Worm (Caenorhabditis elegans): ENCODE results near the gene fkh-7.

Gene fkh-7

DNA sequence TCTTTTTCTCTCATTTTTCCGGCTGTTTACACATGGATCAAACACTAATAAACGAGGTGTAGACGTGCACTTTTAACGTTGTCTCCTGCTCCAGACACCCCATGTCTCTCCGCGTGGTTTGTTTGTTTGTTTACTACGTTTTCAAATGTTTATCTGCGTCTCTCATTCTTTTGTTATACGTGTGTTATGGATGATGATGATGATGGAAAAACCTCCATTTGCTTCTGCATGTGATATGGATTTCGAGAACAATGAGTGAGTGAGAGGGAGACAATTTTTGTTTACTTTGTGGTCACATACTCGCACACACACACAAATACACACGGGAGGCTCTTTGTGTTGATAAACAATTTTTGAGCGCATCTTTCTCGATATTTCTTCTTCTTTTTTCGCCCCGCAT is 20.0 kb downstream of the fkh-7 start (continued):
- peak; percentile 92 for TF ChIP-seq nhr-11 (tag; optimal IDR thresholded peaks at IDR 0.05)
- TF ChIP-seq F49E8.2 (tag; optimal IDR thresholded peaks at IDR 0.05; ENCODE audit: borderline replicate concordance), result no peak
- TF ChIP-seq dmd-9 (GFP tag; IDR thresholded peaks at IDR 0.05), result no peak
- no peak for TF ChIP-seq lir-3 (tag; optimal IDR thresholded peaks at IDR 0.05)
- peak; percentile 82 for TF ChIP-seq mep-1 (tag; optimal IDR thresholded peaks at IDR 0.05)
- TF ChIP-seq T20F7.1 (GFP tag; optimal IDR thresholded peaks at IDR 0.05), result peak; percentile 37

DNA sequence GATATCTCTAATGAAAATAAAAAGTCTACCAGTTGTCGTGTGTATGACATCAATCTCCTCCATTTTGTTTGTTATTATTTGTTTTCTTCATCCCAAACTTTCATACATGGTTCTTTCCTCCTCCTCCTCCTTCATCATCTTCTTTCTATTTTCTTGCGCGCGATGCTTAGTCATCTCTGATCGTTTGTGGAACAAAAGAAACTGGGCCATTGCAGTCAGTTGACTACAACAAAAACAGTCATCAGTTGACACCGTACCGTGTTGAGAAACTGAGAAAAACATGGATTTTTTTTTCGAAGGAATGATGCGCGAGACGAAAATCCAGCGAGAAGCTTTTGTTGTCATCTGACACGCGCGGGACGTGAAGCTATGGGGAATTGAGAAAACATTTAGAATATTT is 20.7 kb downstream of the fkh-7 start:
- TF ChIP-seq dve-1 (tag; optimal IDR thresholded peaks at IDR 0.05; ENCODE audit: insufficient read depth) (peak; percentile 54), lim-7 (GFP tag; IDR thresholded peaks at IDR 0.05) (no peak), ama-1 (optimal IDR thresholded peaks at IDR 0.05) (peak; percentile 40), nhr-77 (tag; optimal IDR thresholded peaks at IDR 0.05) (no peak), aha-1 (tag) (no peak), mdt-29 (GFP tag; IDR thresholded peaks at IDR 0.05) (no peak), nhr-28 (tag; optimal IDR thresholded peaks at IDR 0.05) (peak; percentile 71), cey-2 (tag; optimal IDR thresholded peaks at IDR 0.05; ENCODE audit: borderline replicate concordance, insufficient read depth) (peak; percentile 22), dmd-6 (GFP tag; IDR thresholded peaks at IDR 0.05) (peak; percentile 20; the same call in 1 of the 2 replicates), nhr-6 (tag; optimal IDR thresholded peaks at IDR 0.05) (peak; percentile 70), nhr-76 (tag; optimal IDR thresholded peaks at IDR 0.05) (no peak), tag-97 (GFP tag; IDR thresholded peaks at IDR 0.05) (no peak), pha-4 (GFP tag; IDR thresholded peaks at IDR 0.05) (no peak; the same call in 1 of the 2 replicates), pha-4 (tag; optimal IDR thresholded peaks at IDR 0.05) (peak; percentile 30), egl-27 (tag; optimal IDR thresholded peaks at IDR 0.05) (no peak), mdl-1 (tag; optimal IDR thresholded peaks at IDR 0.05) (peak in 1 of 2 experiments; percentile 61), lin-13 (GFP tag; optimal IDR thresholded peaks at IDR 0.05) (no peak), ceh-20 (GFP tag; IDR thresholded peaks at IDR 0.05) (no peak), madf-9 (GFP tag; conservative IDR thresholded peaks at IDR 0.05) (no peak), nhr-25 (tag; optimal IDR thresholded peaks at IDR 0.05; ENCODE audit: borderline replicate concordance, insufficient read depth) (no peak), spr-3 (GFP tag; optimal IDR thresholded peaks at IDR 0.05) (no peak), hlh-11 (tag; optimal IDR thresholded peaks at IDR 0.05) (peak; percentile 71), jun-1 (tag; optimal IDR thresholded peaks at IDR 0.05) (no peak), arid-1 (GFP tag; conservative IDR thresholded peaks at IDR 0.05) (no peak), fos-1 (tag; optimal IDR thresholded peaks at IDR 0.05) (no peak), dmd-9 (GFP tag; IDR thresholded peaks at IDR 0.05) (no peak), skn-1 (tag; optimal IDR thresholded peaks at IDR 0.05) (no peak), hlh-30 (tag; optimal IDR thresholded peaks at IDR 0.05; ENCODE audit: insufficient read depth) (peak; percentile 92)

DNA sequence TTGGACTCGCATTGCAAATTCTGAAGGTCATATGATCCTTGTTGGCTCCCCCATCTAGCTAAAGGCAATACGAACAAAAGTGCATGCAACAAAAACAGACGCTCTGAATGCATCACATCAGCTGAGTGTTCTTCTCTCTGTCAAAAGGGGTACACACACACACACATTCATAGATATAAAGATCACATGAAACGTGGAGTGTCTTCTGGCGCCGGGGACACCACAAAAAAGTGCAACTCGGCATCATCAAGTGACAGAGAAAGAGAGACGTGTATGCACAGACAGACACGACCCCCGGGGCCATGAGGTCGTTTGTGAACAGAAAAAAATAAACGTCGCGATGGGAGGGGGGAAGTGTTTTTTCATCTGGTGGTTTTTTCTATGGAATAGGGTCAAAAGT is 22.9 kb downstream of the fkh-7 start:
- TF ChIP-seq nhr-77 (tag; optimal IDR thresholded peaks at IDR 0.05) (peak; percentile 77), madf-5 (GFP tag; IDR thresholded peaks at IDR 0.05) (no peak), attf-4 (tag; optimal IDR thresholded peaks at IDR 0.05) (no peak), ZK337.2 (GFP tag; IDR thresholded peaks at IDR 0.05) (no peak), hmg-1.1 (GFP tag; IDR thresholded peaks at IDR 0.05) (peak; percentile 87), T26A8.4 (GFP tag; IDR thresholded peaks at IDR 0.05) (no peak; the same call in 1 of the 2 replicates), aha-1 (tag) (peak; percentile 64), vab-7 (GFP tag; IDR thresholded peaks at IDR 0.05) (no peak), ctbp-1 (GFP tag; IDR thresholded peaks at IDR 0.05) (peak; percentile 84), F10B5.3 (tag; optimal IDR thresholded peaks at IDR 0.05) (peak; percentile 20), nhr-25 (tag; optimal IDR thresholded peaks at IDR 0.05; ENCODE audit: borderline replicate concordance, insufficient read depth) (peak; percentile 59), mxl-2 (GFP tag; conservative IDR thresholded peaks at IDR 0.05) (no peak), pha-4 (GFP tag; IDR thresholded peaks at IDR 0.05) (peak; percentile 38; the same call in 1 of the 2 replicates), pha-4 (tag; optimal IDR thresholded peaks at IDR 0.05) (peak; percentile 48), lin-15B (tag; optimal IDR thresholded peaks at IDR 0.05) (no peak), nhr-102 (tag; optimal IDR thresholded peaks at IDR 0.05) (peak; percentile 48), sdz-12 (GFP tag; optimal IDR thresholded peaks at IDR 0.05) (no peak), aly-2 (tag; optimal IDR thresholded peaks at IDR 0.05) (no peak), nhr-41 (GFP tag; IDR thresholded peaks at IDR 0.05) (no peak), dpl-1 (GFP tag; optimal IDR thresholded peaks at IDR 0.05) (peak; percentile 53), dmd-8 (GFP tag; IDR thresholded peaks at IDR 0.05) (no peak), daf-19 (GFP tag; conservative IDR thresholded peaks at IDR 0.05) (no peak)

All from whole organism, L4 larva.